Fruit fly (Drosophila melanogaster): ENCODE results near the gene CG8916.

dm6 chrX:15969577-15969976 is 47.8 kb downstream of the CG8916 start:
- TF ChIP-seq ftz-f1 (GFP tag; optimal IDR thresholded peaks at IDR 0.05) (no peak), Asciz (GFP tag; optimal IDR thresholded peaks at IDR 0.05) (no peak), HLH54F (GFP tag; optimal IDR thresholded peaks at IDR 0.05) (no peak), eve (GFP tag; optimal IDR thresholded peaks at IDR 0.05) (no peak), ttk (GFP tag; IDR thresholded peaks at IDR 0.05) (no peak), D19B (GFP tag; optimal IDR thresholded peaks at IDR 0.05) (no peak), Gsc (GFP tag; IDR thresholded peaks at IDR 0.05) (no peak), CrebB (tag; optimal IDR thresholded peaks at IDR 0.05) (no peak), CG4617 (GFP tag; optimal IDR thresholded peaks at IDR 0.05; ENCODE audit: borderline replicate concordance) (no peak), Blimp-1 (GFP tag; optimal IDR thresholded peaks at IDR 0.05) (no peak), PHDP (tag; optimal IDR thresholded peaks at IDR 0.05) (no peak), Ets65A (GFP tag) (no peak), CG13624 (GFP tag; optimal IDR thresholded peaks at IDR 0.05) (no peak)

Measured in whole organism, embryonic.